Fruit fly (Drosophila melanogaster) whole organism, embryonic: ENCODE data around the gene TbCMF46.
A peak's percentile ranks its signal among the peaks of the same experiment; 100 is the strongest.

Source experiments
- Asciz ChIP-seq: fragments of 200-800 bp; sonication (Bioruptor generic); optimal IDR thresholded peaks from 2 replicates; lab custom pipeline; 2017; ENCODE audit warnings: missing biosample characterization, mild to moderate bottlenecking, missing genetic modification characterization, missing genetic modification reagents
- Bdp1 ChIP-seq: fragments of 200-800 bp; sonication (Bioruptor generic); optimal IDR thresholded peaks from 3 replicates; lab custom pipeline; 2016; ENCODE audit warnings: missing biosample characterization, missing genetic modification characterization
- C15 ChIP-seq: fragments of 200-800 bp; sonication (Bioruptor generic); IDR thresholded peaks from 3 replicates; pipeline ENCODE4 v1.3.6; 2022; ENCODE audit warnings: missing biosample characterization, missing genetic modification characterization
- CG10274 ChIP-seq: fragments of 200-800 bp; sonication (Bioruptor generic); optimal IDR thresholded peaks from 3 replicates; lab custom pipeline; 2017; ENCODE audit warnings: missing biosample characterization, mild to moderate bottlenecking, missing genetic modification characterization
- CG10366 ChIP-seq: fragments of 200-800 bp; sonication (Bioruptor generic); IDR thresholded peaks from 2 replicates; pipeline ENCODE4 v1.3.6; 2022; ENCODE audit warnings: missing biosample characterization, missing genetic modification characterization
- CG10565 ChIP-seq: fragments of 200-800 bp; sonication (Bioruptor generic); optimal IDR thresholded peaks from 3 replicates; lab custom pipeline; 2016; ENCODE audit warnings: missing biosample characterization, mild to moderate bottlenecking, missing genetic modification characterization
- CG11398 ChIP-seq: fragments of 200-800 bp; sonication (Bioruptor generic); optimal IDR thresholded peaks from 2 replicates; lab custom pipeline; 2016; ENCODE audit warnings: missing biosample characterization, missing genetic modification characterization
- CG12219 ChIP-seq: fragments of 200-800 bp; sonication (Bioruptor generic); optimal IDR thresholded peaks from 3 replicates; lab custom pipeline; 2018; ENCODE audit warnings: missing biosample characterization, mild to moderate bottlenecking, missing genetic modification characterization
- CG14710 ChIP-seq: fragments of 200-800 bp; sonication (Bioruptor generic); optimal IDR thresholded peaks from 3 replicates; lab custom pipeline; 2019; ENCODE audit warnings: missing biosample characterization, mild to moderate bottlenecking, missing genetic modification characterization, moderate library complexity
- CG15011 ChIP-seq: fragments of 200-800 bp; sonication (Bioruptor generic); optimal IDR thresholded peaks from 3 replicates; lab custom pipeline; 2018; ENCODE audit warnings: missing biosample characterization, mild to moderate bottlenecking, missing genetic modification characterization
- CG17612 ChIP-seq: fragments of 200-800 bp; sonication (Bioruptor generic); IDR thresholded peaks from 2 replicates; pipeline ENCODE4 v1.3.6; 2022; ENCODE audit warnings: missing biosample characterization, missing genetic modification characterization
- CG18262 ChIP-seq: fragments of 200-800 bp; optimal IDR thresholded peaks from 3 replicates; lab custom pipeline; 2019; ENCODE audit warnings: missing biosample characterization, mild to moderate bottlenecking, missing genetic modification characterization, moderate library complexity
- CG2116 ChIP-seq: fragments of 200-800 bp; sonication (Bioruptor generic); optimal IDR thresholded peaks from 3 replicates; lab custom pipeline; 2018; ENCODE audit warnings: missing biosample characterization, mild to moderate bottlenecking, missing genetic modification characterization
- CG33557 ChIP-seq: fragments of 200-800 bp; sonication (Bioruptor generic); optimal IDR thresholded peaks from 2 replicates; lab custom pipeline; 2019; ENCODE audit warnings: missing biosample characterization, mild to moderate bottlenecking, missing genetic modification characterization, moderate library complexity
- CG3847 ChIP-seq: fragments of 200-800 bp; sonication (Bioruptor generic); IDR thresholded peaks from 2 replicates; pipeline ENCODE4 v1.3.6; 2022; ENCODE audit warnings: missing biosample characterization, missing genetic modification characterization
- CG4282 ChIP-seq: fragments of 200-800 bp; sonication (Bioruptor generic); optimal IDR thresholded peaks from 2 replicates; lab custom pipeline; 2016; ENCODE audit warnings: missing biosample characterization, missing genetic modification characterization
- CG7786 ChIP-seq: fragments of 200-800 bp; sonication (Bioruptor generic); optimal IDR thresholded peaks from 2 replicates; lab custom pipeline; 2016; ENCODE audit warnings: missing biosample characterization, missing genetic modification characterization
- CG7839 ChIP-seq: fragments of 200-800 bp; sonication (Bioruptor generic); optimal IDR thresholded peaks from 3 replicates; lab custom pipeline; 2018; ENCODE audit warnings: missing biosample characterization, mild to moderate bottlenecking, missing genetic modification characterization, moderate library complexity
- CG8089 ChIP-seq: fragments of 200-800 bp; sonication (Bioruptor generic); optimal IDR thresholded peaks from 3 replicates; lab custom pipeline; 2016; ENCODE audit warnings: missing biosample characterization, missing genetic modification characterization
- D19B ChIP-seq: fragments of 200-800 bp; sonication (Bioruptor generic); optimal IDR thresholded peaks from 2 replicates; lab custom pipeline; 2017; ENCODE audit warnings: missing biosample characterization, mild to moderate bottlenecking, missing genetic modification characterization
- Deaf1 ChIP-seq: fragments of 200-800 bp; optimal IDR thresholded peaks from 3 replicates; lab custom pipeline; 2019; ENCODE audit warnings: missing biosample characterization, mild to moderate bottlenecking, missing genetic modification characterization, moderate library complexity
- Dll ChIP-seq: fragments of 200-800 bp; sonication (Bioruptor generic); IDR thresholded peaks from 4 replicates; pipeline ENCODE4 v1.3.6; 2022; ENCODE audit warnings: missing biosample characterization, missing genetic modification characterization; ENCODE audit not compliant: partially characterized antibody
- H2.0 ChIP-seq: fragments of 200-800 bp; sonication (Bioruptor generic); IDR thresholded peaks from 2 replicates; pipeline ENCODE4 v1.3.6; 2022; ENCODE audit warnings: missing biosample characterization, missing genetic modification characterization
- HLH3B ChIP-seq: fragments of 200-800 bp; sonication (Bioruptor generic); IDR thresholded peaks from 2 replicates; pipeline ENCODE4 v1.3.6; 2022; ENCODE audit warnings: missing biosample characterization, missing genetic modification characterization
- Hr78 ChIP-seq, 2 experiments: fragments of 200-800 bp in 1 of 2; fragments of >200 bp in 1 of 2; sonication (Bioruptor generic) in 1 of 2; optimal IDR thresholded peaks; 2 replicates each; lab custom pipeline; 2017 to 2019; ENCODE audit warnings: missing biosample characterization in 2 of 2, missing genetic modification characterization in 2 of 2, mild to moderate bottlenecking in 1 of 2, moderate library complexity in 1 of 2
- Mad ChIP-seq: fragments of 200-800 bp; sonication (Bioruptor generic); optimal IDR thresholded peaks from 2 replicates; lab custom pipeline; 2016; ENCODE audit warnings: missing biosample characterization, missing genetic modification characterization
- Mrtf ChIP-seq: fragments of 200-800 bp; sonication (Bioruptor generic); IDR thresholded peaks from 3 replicates; pipeline ENCODE4 v1.3.6; 2022; ENCODE audit warnings: missing biosample characterization, missing genetic modification characterization
- Myb ChIP-seq: fragments of 200-800 bp; sonication (Bioruptor generic); optimal IDR thresholded peaks from 2 replicates; lab custom pipeline; 2016; ENCODE audit warnings: missing biosample characterization, missing genetic modification characterization
- PHDP ChIP-seq: fragments of 200-800 bp; sonication (Bioruptor generic); optimal IDR thresholded peaks from 3 replicates; lab custom pipeline; 2018; ENCODE audit warnings: missing biosample characterization, mild to moderate bottlenecking, missing genetic modification characterization, moderate library complexity
- Rfx ChIP-seq: fragments of 200-800 bp; sonication (Bioruptor generic); IDR thresholded peaks from 2 replicates; pipeline ENCODE4 v1.3.6; 2022; ENCODE audit warnings: missing biosample characterization, missing genetic modification characterization
- Sry-β ChIP-seq: fragments of 200-800 bp; sonication (Bioruptor generic); optimal IDR thresholded peaks from 2 replicates; lab custom pipeline; 2018; ENCODE audit warnings: missing biosample characterization, mild to moderate bottlenecking, missing genetic modification characterization, moderate library complexity
- Taf1 ChIP-seq: fragments of 200-800 bp; sonication (Bioruptor generic); IDR thresholded peaks from 2 replicates; pipeline ENCODE4 v1.3.6; 2022; ENCODE audit warnings: missing biosample characterization, missing genetic modification characterization
- ac ChIP-seq: fragments of 200-800 bp; sonication (Bioruptor generic); optimal IDR thresholded peaks from 3 replicates; lab custom pipeline; 2017; ENCODE audit warnings: missing biosample characterization, mild to moderate bottlenecking, missing genetic modification characterization
- al ChIP-seq: fragments of 200-800 bp; sonication (Bioruptor generic); IDR thresholded peaks from 2 replicates; pipeline ENCODE4 v1.3.6; 2022; ENCODE audit warnings: missing biosample characterization, missing genetic modification characterization
- ase ChIP-seq: fragments of 200-800 bp; sonication (Bioruptor generic); IDR thresholded peaks from 3 replicates; pipeline ENCODE4 v1.3.6; 2022; ENCODE audit warnings: missing biosample characterization, missing genetic modification characterization
- bsh ChIP-seq, 2 experiments: fragments of 200-800 bp; sonication (Bioruptor generic); optimal IDR thresholded peaks; 2 replicates each; lab custom pipeline; 2017 to 2018; ENCODE audit warnings: mild to moderate bottlenecking in 2 of 2, missing biosample characterization in 2 of 2, missing genetic modification characterization in 2 of 2, moderate library complexity in 1 of 2
- btn ChIP-seq: fragments of 200-800 bp; sonication (Bioruptor generic); optimal IDR thresholded peaks from 2 replicates; lab custom pipeline; 2016; ENCODE audit warnings: missing biosample characterization, missing genetic modification characterization
- chif ChIP-seq, 2 experiments: fragments of 200-800 bp; sonication (Bioruptor generic); optimal IDR thresholded peaks; 3 replicates each; lab custom pipeline; 2016; ENCODE audit warnings: missing biosample characterization in 2 of 2, missing genetic modification characterization in 2 of 2
- fd102C ChIP-seq: fragments of 200-800 bp; sonication (Bioruptor generic); optimal IDR thresholded peaks from 2 replicates; lab custom pipeline; 2018; ENCODE audit warnings: missing biosample characterization, mild to moderate bottlenecking, missing genetic modification characterization, moderate library complexity
- gcm2 ChIP-seq: fragments of 200-800 bp; sonication (Bioruptor generic); optimal IDR thresholded peaks from 2 replicates; lab custom pipeline; 2016; ENCODE audit warnings: missing biosample characterization, missing genetic modification characterization
- gro ChIP-seq: fragments of 200-800 bp; sonication (Bioruptor generic); optimal IDR thresholded peaks from 2 replicates; lab custom pipeline; 2016; ENCODE audit warnings: missing biosample characterization, missing genetic modification characterization
- insv ChIP-seq, 2 experiments: fragments of 200-800 bp; sonication (Bioruptor generic); optimal IDR thresholded peaks; 3 replicates each; lab custom pipeline; 2016 to 2018; ENCODE audit warnings: missing biosample characterization in 2 of 2, missing genetic modification characterization in 2 of 2
- ken ChIP-seq: fragments of 200-800 bp; sonication (Bioruptor generic); IDR thresholded peaks from 3 replicates; pipeline ENCODE4 v1.3.6; 2022; ENCODE audit warnings: missing biosample characterization, missing genetic modification characterization
- onecut ChIP-seq: fragments of 200-800 bp; sonication (Bioruptor generic); IDR thresholded peaks from 2 replicates; pipeline ENCODE4 v1.3.6; 2022; ENCODE audit warnings: missing biosample characterization, missing genetic modification characterization
- pfk ChIP-seq: fragments of 200-800 bp; sonication (Bioruptor generic); optimal IDR thresholded peaks from 2 replicates; lab custom pipeline; 2018; ENCODE audit warnings: missing biosample characterization, mild to moderate bottlenecking, missing genetic modification characterization, moderate library complexity
- prd ChIP-seq, 3 experiments: fragments of >200 bp in 2 of 3; fragments of 200-800 bp in 1 of 3; sonication (Bioruptor generic) in 1 of 3; optimal IDR thresholded peaks in 2 of 3; IDR thresholded peaks in 1 of 3; 2 replicates in 2 of 3; 3 replicates in 1 of 3; pipeline versions ENCODE4 v1.3.6 to Lab custom; 2017 to 2022; ENCODE audit warnings: missing biosample characterization in 1 of 3, missing genetic modification characterization in 1 of 3
- schlank ChIP-seq: fragments of 200-800 bp; sonication (Bioruptor generic); optimal IDR thresholded peaks from 2 replicates; lab custom pipeline; 2018; ENCODE audit warnings: missing biosample characterization, mild to moderate bottlenecking, missing genetic modification characterization
- sim ChIP-seq: fragments of 200-800 bp; sonication (Bioruptor generic); IDR thresholded peaks from 2 replicates; pipeline ENCODE4 v1.3.6; 2022; ENCODE audit warnings: missing biosample characterization, missing genetic modification characterization
- slbo ChIP-seq: fragments of 200-800 bp; sonication (Bioruptor generic); IDR thresholded peaks from 2 replicates; pipeline ENCODE4 v1.3.6; 2022; ENCODE audit warnings: missing biosample characterization, missing genetic modification characterization
- sr ChIP-seq: fragments of 200-800 bp; sonication (Bioruptor generic); IDR thresholded peaks from 3 replicates; pipeline ENCODE4 v1.3.6; 2022; ENCODE audit warnings: missing biosample characterization, missing genetic modification characterization
- wek ChIP-seq: fragments of 200-800 bp; sonication (Bioruptor generic); optimal IDR thresholded peaks from 3 replicates; lab custom pipeline; 2018; ENCODE audit warnings: missing biosample characterization, mild to moderate bottlenecking, missing genetic modification characterization, moderate library complexity

Gene TbCMF46

dm6 chr2L:9890576-9890975, 34.1 kb downstream of the TbCMF46 start, which contains the start of the genes CG34183 and CG4537 (continued):
- TF ChIP-seq pfk (GFP tag; lab: Kevin White, UChicago) (no peak), HLH3B (GFP tag; lab: Robert Waterston, UW) (no peak), Taf1 (GFP tag; lab: Robert Waterston, UW) (no peak), CG12219 (GFP tag; lab: Kevin White, UChicago) (no peak), D19B (no peak), C15 (GFP tag; lab: Robert Waterston, UW) (no peak), al (GFP tag; lab: Robert Waterston, UW) (no peak), CG7839 (tag; lab: Kevin White, UChicago) (no peak), btn (GFP tag; lab: Kevin White, UChicago) (no peak), Mad (GFP tag; lab: Kevin White, UChicago) (no peak), CG7786 (GFP tag; lab: Kevin White, UChicago) (no peak), gcm2 (GFP tag; lab: Kevin White, UChicago) (no peak), chif (GFP tag; optimal IDR thresholded peaks at IDR 0.05; lab: Kevin White, UChicago) (no peak), wek (GFP tag; lab: Kevin White, UChicago) (no peak), Mrtf (GFP tag; lab: Robert Waterston, UW) (no peak), Hr78 (GFP tag; optimal IDR thresholded peaks at IDR 0.05; lab: Kevin White, UChicago) (no peak), CG10565 (GFP tag; lab: Kevin White, UChicago) (no peak), Dll (peak; percentile 90), sr (GFP tag; lab: Robert Waterston, UW) (no peak), onecut (GFP tag; lab: Robert Waterston, UW) (no peak), schlank (tag; lab: Kevin White, UChicago) (no peak), CG33557 (GFP tag; lab: Kevin White, UChicago) (no peak), CG18262 (tag; lab: Kevin White, UChicago) (no peak), insv (GFP tag; optimal IDR thresholded peaks at IDR 0.05; lab: Kevin White, UChicago) (no peak), CG8089 (GFP tag; lab: Kevin White, UChicago) (no peak), sim (GFP tag; lab: Robert Waterston, UW) (no peak), Bdp1 (GFP tag; lab: Kevin White, UChicago) (no peak), CG10274 (no peak), Myb (GFP tag; lab: Kevin White, UChicago) (peak; percentile 35), bsh (GFP tag; optimal IDR thresholded peaks at IDR 0.05; lab: Kevin White, UChicago) (no peak), PHDP (tag; lab: Kevin White, UChicago) (no peak), gro (GFP tag; lab: Kevin White, UChicago) (no peak), Deaf1 (no peak), CG2116 (GFP tag; lab: Kevin White, UChicago) (peak; percentile 82), CG14710 (peak; percentile 35), CG11398 (no peak), CG15011 (GFP tag; lab: Kevin White, UChicago) (no peak), CG17612 (no peak), CG10366 (GFP tag; lab: Robert Waterston, UW) (no peak), ac (GFP tag; lab: Kevin White, UChicago) (no peak), Rfx (GFP tag; lab: Robert Waterston, UW) (peak; percentile 39; the same call in 1 of the 2 replicates), H2.0 (GFP tag; lab: Robert Waterston, UW) (no peak), slbo (peak; percentile 21; the same call in 1 of the 2 replicates), fd102C (GFP tag; lab: Kevin White, UChicago) (no peak), ase (no peak), prd (optimal IDR thresholded peaks at IDR 0.05; lab: Kevin White, UChicago) (no peak), prd (GFP tag; IDR thresholded peaks at IDR 0.05; lab: Robert Waterston, UW) (no peak), Asciz (GFP tag; lab: Kevin White, UChicago) (no peak), Sry-β (GFP tag; lab: Kevin White, UChicago) (no peak), CG4282 (GFP tag; lab: Kevin White, UChicago) (no peak), ken (GFP tag; lab: Robert Waterston, UW) (no peak), CG3847 (no peak)
